Worm (Caenorhabditis elegans) whole organism, midembryonic: Measurements from ENCODE around the gene C34F11.5.

Experiments used
- T22C8.4 ChIP-seq: fragments of 200-800 bp; sonication (Bioruptor generic); IDR thresholded peaks from 2 replicates; pipeline ENCODE4 v1.3.6; 2022; ENCODE audit warnings: missing genetic modification characterization, missing compliant biosample characterization
- cog-1 ChIP-seq: sonication (generic microtip); optimal IDR thresholded peaks from 2 replicates; lab custom pipeline; 2016; ENCODE audit warnings: missing genetic modification characterization, missing compliant biosample characterization
- flt-1 ChIP-seq: fragments of 200-800 bp; sonication (Bioruptor generic); IDR thresholded peaks from 2 replicates; pipeline ENCODE4 v1.3.6; 2022; ENCODE audit warnings: missing genetic modification characterization, missing compliant biosample characterization
- klf-2 ChIP-seq: fragments of 200-800 bp; sonication (Bioruptor generic); conservative IDR thresholded peaks from 2 replicates; pipeline ENCODE4 v1.3.6; 2022; ENCODE audit warnings: missing genetic modification reagents, missing genetic modification characterization, missing compliant biosample characterization
- med-1 ChIP-seq: sonication (generic microtip); optimal IDR thresholded peaks from 2 replicates; lab custom pipeline; 2017; ENCODE audit warnings: missing genetic modification characterization, mild to moderate bottlenecking, missing compliant biosample characterization, antibody characterized with exemption, missing genetic modification reagents; ENCODE audit not compliant: insufficient read depth
- ref-1 ChIP-seq: fragments of 200-800 bp; sonication (Bioruptor generic); conservative IDR thresholded peaks from 2 replicates; pipeline ENCODE4 v1.3.6; 2022; ENCODE audit warnings: missing genetic modification reagents, missing genetic modification characterization, missing compliant biosample characterization
- tab-1 ChIP-seq: fragments of 200-800 bp; sonication (Bioruptor generic); IDR thresholded peaks from 2 replicates; pipeline ENCODE4 v1.3.6; 2022; ENCODE audit warnings: missing genetic modification characterization, missing compliant biosample characterization
- ztf-23 ChIP-seq: fragments of 200-800 bp; sonication (Bioruptor generic); IDR thresholded peaks from 2 replicates; pipeline ENCODE4 v1.3.6; 2022; ENCODE audit warnings: missing genetic modification reagents, missing genetic modification characterization, missing compliant biosample characterization
- ztf-29 ChIP-seq: fragments of 200-800 bp; sonication (Bioruptor generic); IDR thresholded peaks from 2 replicates; pipeline ENCODE4 v1.3.6; 2022; ENCODE audit warnings: missing genetic modification reagents, missing genetic modification characterization, missing compliant biosample characterization

DNA sequence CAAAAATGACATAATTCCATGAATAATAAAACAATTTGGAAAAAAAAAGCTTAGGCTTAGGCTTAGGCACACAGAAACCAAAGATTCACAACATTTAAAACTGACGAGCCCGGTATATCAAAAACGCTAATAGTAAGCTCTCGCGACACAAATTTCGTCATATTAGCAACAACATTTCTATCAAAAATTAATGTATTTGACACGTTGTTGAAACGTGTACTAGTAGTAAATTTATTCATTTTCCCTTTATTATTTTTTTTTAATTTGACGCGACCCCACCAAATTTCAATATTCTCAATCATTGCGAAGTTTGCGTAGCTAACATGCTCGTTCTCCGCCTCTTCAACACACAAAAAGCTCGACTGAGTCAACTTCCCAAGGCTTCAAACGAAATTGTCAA lies 16.4 kb downstream of the C34F11.5 start, which contains the start of gene C34F11.2:
- TF ChIP-seq T22C8.4 (GFP tag; lab: Robert Waterston, UW) (no peak), tab-1 (GFP tag; lab: Robert Waterston, UW) (no peak), ref-1 (GFP tag; lab: Robert Waterston, UW) (no peak), cog-1 (tag; lab: Kevin White, UChicago) (no peak), flt-1 (GFP tag; lab: Robert Waterston, UW) (no peak), ztf-23 (GFP tag; lab: Robert Waterston, UW) (no peak), ztf-29 (no peak), klf-2 (no peak), med-1 (GFP tag; lab: Kevin White, UChicago) (no peak)
